Worm (Caenorhabditis elegans): ENCODE data around the gene hlh-13.
A peak's percentile ranks its signal among the peaks of the same experiment; 100 is the strongest.

The hlh-13 gene

DNA sequence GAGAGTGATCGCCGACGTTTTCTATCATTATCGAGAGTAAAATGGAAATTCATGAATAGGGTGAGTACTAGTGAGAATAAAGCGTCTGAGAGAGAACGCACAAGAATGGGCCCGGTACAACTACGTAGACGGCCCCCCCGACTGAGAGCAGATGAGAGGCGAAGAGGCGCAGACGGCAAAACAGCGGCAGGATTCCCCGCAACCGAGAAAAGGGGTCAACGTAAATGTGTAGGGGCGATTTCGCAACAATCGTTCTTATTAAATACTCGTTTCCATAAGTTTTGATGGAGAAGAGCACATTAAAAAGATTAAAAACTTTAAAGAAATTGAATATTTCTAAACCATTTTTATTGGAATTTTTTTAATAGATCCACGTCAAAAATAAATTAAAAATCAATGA is 34.4 kb upstream of the hlh-13 start:
- TF ChIP-seq pha-4 (tag; optimal IDR thresholded peaks at IDR 0.05) (peak; percentile 15), hmg-11 (tag; optimal IDR thresholded peaks at IDR 0.05) (peak; percentile 37), aly-2 (tag; optimal IDR thresholded peaks at IDR 0.05) (no peak), egl-27 (tag; optimal IDR thresholded peaks at IDR 0.05) (no peak), snpc-4 (tag; optimal IDR thresholded peaks at IDR 0.05) (peak; percentile 7), skn-1 (tag; optimal IDR thresholded peaks at IDR 0.05) (no peak), nfya-1 (tag; optimal IDR thresholded peaks at IDR 0.05; ENCODE audit: insufficient read depth) (peak; percentile 63), ceh-82 (tag; optimal IDR thresholded peaks at IDR 0.05) (no peak), nhr-23 (tag; optimal IDR thresholded peaks at IDR 0.05) (peak; percentile 52), nhr-43 (tag; optimal IDR thresholded peaks at IDR 0.05; ENCODE audit: poor library complexity, severe bottlenecking) (peak; percentile 38), elt-1 (tag; optimal IDR thresholded peaks at IDR 0.05) (no peak)

DNA sequence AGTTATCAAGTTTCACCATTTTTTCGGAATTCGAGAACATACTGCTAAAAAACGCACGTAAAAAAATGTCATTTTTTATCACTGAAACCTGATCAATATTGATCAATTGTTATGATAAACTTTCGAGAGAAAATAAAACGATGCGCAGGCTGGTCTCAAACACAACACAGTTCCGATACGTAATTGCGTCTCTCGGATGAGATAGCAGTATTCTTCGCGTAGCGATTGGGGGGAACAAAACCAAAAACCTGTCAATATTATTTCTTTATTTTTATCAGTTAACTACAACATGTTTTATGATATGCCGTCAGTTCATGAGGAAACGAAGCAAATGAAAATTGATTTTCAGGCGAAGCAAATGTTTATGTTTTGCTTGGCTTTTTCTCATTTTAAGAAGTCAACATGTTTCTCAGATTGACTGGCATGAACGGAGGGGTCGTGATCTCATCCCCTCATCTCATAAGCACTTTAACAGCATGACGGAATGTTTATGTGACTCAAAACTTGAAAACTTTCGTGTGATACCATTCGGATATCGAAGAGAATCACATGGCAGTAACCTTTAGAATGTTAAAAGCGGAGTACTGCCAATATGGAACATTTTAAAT is 33.4 kb upstream of the hlh-13 start:
- TF ChIP-seq ztf-4 (tag; optimal IDR thresholded peaks at IDR 0.05) (no peak), nhr-67 (tag; optimal IDR thresholded peaks at IDR 0.05) (no peak), ceh-28 (tag; optimal IDR thresholded peaks at IDR 0.05) (peak; percentile 16), eor-1 (tag; optimal IDR thresholded peaks at IDR 0.05) (no peak), elt-3 (tag; optimal IDR thresholded peaks at IDR 0.05) (no peak), tbx-2 (tag; optimal IDR thresholded peaks at IDR 0.05) (no peak), egl-27 (tag; optimal IDR thresholded peaks at IDR 0.05) (no peak), sea-2 (GFP tag; optimal IDR thresholded peaks at IDR 0.05) (no peak), nhr-23 (tag; optimal IDR thresholded peaks at IDR 0.05) (peak; percentile 32), nhr-237 (tag; optimal IDR thresholded peaks at IDR 0.05) (no peak), aly-2 (tag; optimal IDR thresholded peaks at IDR 0.05) (no peak), ceh-82 (tag; optimal IDR thresholded peaks at IDR 0.05) (no peak), lin-15B (tag; optimal IDR thresholded peaks at IDR 0.05) (no peak), R02D3.7 (tag; optimal IDR thresholded peaks at IDR 0.05) (no peak), elt-1 (tag; optimal IDR thresholded peaks at IDR 0.05) (no peak), pqm-1 (tag; optimal IDR thresholded peaks at IDR 0.05) (peak; percentile 46), nhr-76 (tag; optimal IDR thresholded peaks at IDR 0.05) (no peak), elt-2 (tag; optimal IDR thresholded peaks at IDR 0.05) (peak; percentile 85), pha-4 (tag; optimal IDR thresholded peaks at IDR 0.05) (peak; percentile 22), nhr-12 (tag; optimal IDR thresholded peaks at IDR 0.05) (no peak), egl-5 (tag; optimal IDR thresholded peaks at IDR 0.05) (peak; percentile 11), nfya-1 (tag; optimal IDR thresholded peaks at IDR 0.05; ENCODE audit: insufficient read depth) (no peak)

DNA sequence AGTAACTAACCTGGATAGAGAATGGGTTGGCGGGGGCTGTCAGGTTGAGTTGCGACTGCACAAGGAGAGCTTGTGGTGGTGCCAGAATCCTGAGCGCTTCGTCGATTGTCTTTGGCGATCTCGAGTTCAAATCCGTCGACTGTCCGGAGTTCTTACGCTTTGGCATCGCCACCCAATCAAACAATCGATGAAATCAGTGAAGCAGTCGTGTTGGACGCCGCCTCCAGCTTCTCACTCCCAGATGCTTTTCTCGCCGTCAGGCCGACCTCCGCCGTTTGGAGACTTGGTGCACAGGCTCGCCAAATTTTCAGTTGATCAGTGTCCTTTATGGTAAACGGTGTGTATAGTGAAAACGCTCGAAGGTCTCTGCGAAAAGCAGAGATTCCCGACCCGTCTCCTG is 32.2 kb upstream of the hlh-13 start, which contains the start of the genes F20B6.10 and hpk-1:
Gene F20B6.10, minus strand, starts transcription at position 303 of the 400 bp plus-strand sequence.
Gene hpk-1, minus strand, starts transcription at position 397 of the 400 bp plus-strand sequence.
- TF ChIP-seq eor-1 (tag; optimal IDR thresholded peaks at IDR 0.05): no peak

DNA sequence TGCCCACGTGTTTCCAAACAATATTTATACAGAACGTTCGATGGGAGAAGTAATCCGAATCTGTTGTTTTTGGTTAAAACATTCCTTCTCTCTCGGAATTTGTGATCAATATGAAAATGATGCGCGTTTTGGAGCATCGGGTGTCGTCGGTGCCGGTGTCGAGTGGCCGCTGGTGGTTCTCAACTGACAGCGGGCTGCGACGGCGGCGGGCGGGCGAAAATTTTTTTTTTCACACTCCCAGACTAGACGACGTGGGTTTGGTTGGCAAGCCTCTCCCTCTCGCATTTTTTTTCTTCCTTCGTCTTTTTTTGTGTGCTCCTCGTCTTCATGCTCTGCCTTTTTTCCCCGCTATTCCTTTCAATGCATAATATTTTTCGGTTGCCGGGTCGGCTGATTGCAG is 30.9 kb upstream of the hlh-13 start, which contains the start of gene W01H2.2:
Gene W01H2.2, minus strand, starts transcription at position 285 of the 400 bp plus-strand sequence.
- TF ChIP-seq hmg-11 (tag; optimal IDR thresholded peaks at IDR 0.05) (peak; percentile 41), elt-1 (tag; optimal IDR thresholded peaks at IDR 0.05) (no peak)

- TF ChIP-seq lin-39 (tag; optimal IDR thresholded peaks at IDR 0.05) (no peak), nfya-1 (tag; optimal IDR thresholded peaks at IDR 0.05; ENCODE audit: insufficient read depth) (peak; percentile 20), ceh-28 (tag; optimal IDR thresholded peaks at IDR 0.05) (no peak)
These were observed 29.6 kb upstream of the hlh-13 start for ce11 chrX:4219487-4219886.

DNA sequence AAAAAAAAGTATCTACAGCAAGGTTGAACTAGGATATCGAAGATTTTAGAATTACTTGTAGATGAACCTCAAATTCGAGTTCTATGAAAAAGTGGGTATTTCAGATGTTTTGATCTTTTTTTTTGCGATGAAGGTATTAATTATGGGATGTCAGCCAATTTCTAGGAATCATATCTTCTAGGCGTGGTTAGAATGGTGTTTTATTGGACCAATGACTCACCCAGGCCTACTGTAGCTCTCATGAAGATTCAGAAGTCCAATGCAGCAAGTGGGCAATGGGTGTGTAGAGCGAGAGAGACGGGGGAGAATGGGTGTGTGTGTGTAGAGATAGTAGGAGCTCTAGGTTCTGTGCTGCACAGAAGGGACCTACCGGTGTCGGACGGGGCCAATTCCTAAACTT is 26.8 kb upstream of the hlh-13 start:
- no peak for TF ChIP-seq tbx-2 (tag; optimal IDR thresholded peaks at IDR 0.05)
- TF ChIP-seq aly-2 (tag; optimal IDR thresholded peaks at IDR 0.05): no peak
- TF ChIP-seq elt-1 (tag; optimal IDR thresholded peaks at IDR 0.05): no peak
- no peak for TF ChIP-seq fkh-10 (GFP tag; optimal IDR thresholded peaks at IDR 0.05)
- peak; percentile 23 for TF ChIP-seq lin-15B (tag; optimal IDR thresholded peaks at IDR 0.05)
- no peak for TF ChIP-seq ceh-16 (tag; optimal IDR thresholded peaks at IDR 0.05)
- no peak for TF ChIP-seq unc-62 (GFP tag; optimal IDR thresholded peaks at IDR 0.05)
- TF ChIP-seq nfya-1 (tag; optimal IDR thresholded peaks at IDR 0.05; ENCODE audit: insufficient read depth): peak; percentile 94

All from whole organism, L3 larva.